Fruit fly (Drosophila melanogaster): ENCODE measurements around the gene CG31668.

- no peak for TF ChIP-seq Dll (optimal IDR thresholded peaks at IDR 0.05)
- TF ChIP-seq EcR (GFP tag; optimal IDR thresholded peaks at IDR 0.05), result no peak
- no peak for TF ChIP-seq CG8478 (optimal IDR thresholded peaks at IDR 0.05)
- no peak for TF ChIP-seq pan (optimal IDR thresholded peaks at IDR 0.05)
- TF ChIP-seq psq (optimal IDR thresholded peaks at IDR 0.05), result no peak
- TF ChIP-seq usp (GFP tag; optimal IDR thresholded peaks at IDR 0.05), result no peak
Measured at dm6 chr2L:2165238-2165577, 40.8 kb downstream of the CG31668 start.

All from whole organism.